Worm (Caenorhabditis elegans) whole organism, young adult: ENCODE measurements around the gene dhhc-5.

Experiments used
- C17E4.6 ChIP-seq: fragments of 200-800 bp; sonication (Bioruptor generic); IDR thresholded peaks from 2 replicates; pipeline ENCODE4 v1.3.6; 2022; ENCODE audit warnings: missing genetic modification reagents, missing genetic modification characterization, missing compliant biosample characterization
- F22D6.2 ChIP-seq: sonication (generic microtip); optimal IDR thresholded peaks from 2 replicates; lab custom pipeline; 2016; ENCODE audit warnings: mild to moderate bottlenecking, missing genetic modification characterization, missing compliant biosample characterization
- F23B12.7 ChIP-seq: sonication (generic microtip); optimal IDR thresholded peaks from 2 replicates; lab custom pipeline; 2017; ENCODE audit warnings: missing genetic modification characterization, mild to moderate bottlenecking, missing compliant biosample characterization, antibody characterized with exemption, moderate library complexity; ENCODE audit not compliant: insufficient read depth
- F55B11.4 ChIP-seq: sonication (generic microtip); optimal IDR thresholded peaks from 2 replicates; lab custom pipeline; 2016; ENCODE audit warnings: missing compliant biosample characterization, missing genetic modification characterization, borderline replicate concordance; ENCODE audit not compliant: insufficient read depth
- Y53F4B.3 ChIP-seq: fragments of 200-800 bp; sonication (Bioruptor generic); IDR thresholded peaks from 2 replicates; pipeline ENCODE4 v1.3.6; 2022; ENCODE audit warnings: missing genetic modification reagents, missing genetic modification characterization, missing compliant biosample characterization
- Y79H2A.3 ChIP-seq: fragments of 200-800 bp; sonication (Bioruptor generic); conservative IDR thresholded peaks from 2 replicates; pipeline ENCODE4 v1.3.6; 2022; ENCODE audit warnings: missing genetic modification reagents, missing genetic modification characterization, missing compliant biosample characterization
- ama-1 ChIP-seq, 3 experiments: fragments of 150-350 bp in 1 of 3; sonication (generic microtip) in 2 of 3; optimal IDR thresholded peaks; 2 replicates each; lab custom pipeline; 2014 to 2018; ENCODE audit warnings: missing biosample characterization in 2 of 3, missing genetic modification characterization in 2 of 3, missing genetic modification reagents in 2 of 3
- atf-7 ChIP-seq: sonication (generic microtip); optimal IDR thresholded peaks from 2 replicates; lab custom pipeline; 2017; ENCODE audit warnings: mild to moderate bottlenecking, missing genetic modification characterization, missing compliant biosample characterization
- bed-1 ChIP-seq: fragments of 200-800 bp; sonication (Bioruptor generic); IDR thresholded peaks from 2 replicates; pipeline ENCODE4 v1.3.6; 2022; ENCODE audit warnings: missing genetic modification reagents, missing genetic modification characterization, missing compliant biosample characterization
- cebp-2 ChIP-seq: fragments of 200-800 bp; sonication (Bioruptor generic); IDR thresholded peaks from 2 replicates; pipeline ENCODE4 v1.3.6; 2022; ENCODE audit warnings: missing genetic modification characterization, missing compliant biosample characterization
- ceh-40 ChIP-seq: fragments of 200-800 bp; sonication (Bioruptor generic); IDR thresholded peaks from 2 replicates; pipeline ENCODE4 v1.3.6; 2022; ENCODE audit warnings: missing genetic modification characterization, missing compliant biosample characterization
- die-1 ChIP-seq: sonication (generic microtip); optimal IDR thresholded peaks from 2 replicates; lab custom pipeline; 2016; ENCODE audit warnings: missing genotype, mild to moderate bottlenecking, missing genetic modification characterization, missing compliant biosample characterization
- efl-1 ChIP-seq: fragments of 150-350 bp; optimal IDR thresholded peaks from 2 replicates; lab custom pipeline; 2014; ENCODE audit warnings: missing biosample characterization, missing genetic modification reagents, missing genetic modification characterization
- ekl-4 ChIP-seq: fragments of 200-800 bp; sonication (Bioruptor generic); IDR thresholded peaks from 2 replicates; pipeline ENCODE4 v1.3.6; 2022; ENCODE audit warnings: missing genetic modification reagents, missing genetic modification characterization, missing compliant biosample characterization
- ets-4 ChIP-seq: fragments of 200-800 bp; sonication (Bioruptor generic); optimal IDR thresholded peaks from 2 replicates; lab custom pipeline; 2018; ENCODE audit warnings: mild to moderate bottlenecking, missing genetic modification characterization, missing compliant biosample characterization
- hlh-26 ChIP-seq: fragments of 200-800 bp; sonication (Bioruptor generic); conservative IDR thresholded peaks from 2 replicates; pipeline ENCODE4 v1.3.6; 2022; ENCODE audit warnings: missing genetic modification reagents, missing genetic modification characterization, missing compliant biosample characterization
- hsf-1 ChIP-seq: fragments of 200-800 bp; sonication (Bioruptor generic); IDR thresholded peaks from 2 replicates; pipeline ENCODE4 v1.3.6; 2022; ENCODE audit warnings: missing genetic modification reagents, missing genetic modification characterization, missing compliant biosample characterization
- lin-35 ChIP-seq, 3 experiments: fragments of 150-350 bp in 2 of 3; sonication (generic microtip) in 1 of 3; optimal IDR thresholded peaks; 2 replicates each; lab custom pipeline; 2014 to 2018; ENCODE audit warnings: missing biosample characterization in 3 of 3, missing genetic modification characterization in 3 of 3, missing genetic modification reagents in 3 of 3
- lir-1 ChIP-seq: fragments of 200-800 bp; sonication (Bioruptor generic); conservative IDR thresholded peaks from 2 replicates; pipeline ENCODE4 v1.3.6; 2022; ENCODE audit warnings: missing genetic modification reagents, missing genetic modification characterization, missing compliant biosample characterization
- lsy-27 ChIP-seq: sonication (generic microtip); optimal IDR thresholded peaks from 2 replicates; lab custom pipeline; 2017; ENCODE audit warnings: missing genetic modification characterization, mild to moderate bottlenecking, missing compliant biosample characterization, antibody characterized with exemption, missing genotype, borderline replicate concordance; ENCODE audit not compliant: insufficient read depth
- mel-28 ChIP-seq: sonication (generic microtip); optimal IDR thresholded peaks from 2 replicates; lab custom pipeline; 2016; ENCODE audit warnings: borderline replicate concordance, mild to moderate bottlenecking, missing genetic modification characterization, missing compliant biosample characterization
- mes-4 ChIP-seq: sonication (generic microtip); optimal IDR thresholded peaks from 2 replicates; lab custom pipeline; 2016; ENCODE audit warnings: missing genotype, missing genetic modification characterization, missing compliant biosample characterization
- nfyb-1 ChIP-seq: fragments of 200-800 bp; sonication (Bioruptor generic); IDR thresholded peaks from 2 replicates; pipeline ENCODE4 v1.3.6; 2022; ENCODE audit warnings: missing genetic modification reagents, missing genetic modification characterization, missing compliant biosample characterization
- nhr-179 ChIP-seq: sonication (generic microtip); optimal IDR thresholded peaks from 2 replicates; lab custom pipeline; 2016; ENCODE audit warnings: mild to moderate bottlenecking, missing genetic modification characterization, missing compliant biosample characterization
- nhr-90 ChIP-seq: sonication (generic microtip); optimal IDR thresholded peaks from 2 replicates; lab custom pipeline; 2016; ENCODE audit warnings: missing genotype, mild to moderate bottlenecking, missing genetic modification characterization, missing compliant biosample characterization
- repo-1 ChIP-seq: sonication (generic microtip); optimal IDR thresholded peaks from 2 replicates; lab custom pipeline; 2017; ENCODE audit warnings: mild to moderate bottlenecking, missing genetic modification characterization, missing compliant biosample characterization
- rpc-1 ChIP-seq, 2 experiments: fragments of 150-350 bp in 1 of 2; sonication (generic microtip) in 1 of 2; optimal IDR thresholded peaks; 2 replicates each; lab custom pipeline; 2014 to 2018; ENCODE audit warnings: missing biosample characterization in 1 of 2, missing genetic modification characterization in 1 of 2, missing genetic modification reagents in 1 of 2, missing genotype in 1 of 2
- snpc-3.4 ChIP-seq: sonication (generic microtip); optimal IDR thresholded peaks from 2 replicates; lab custom pipeline; 2017; ENCODE audit warnings: missing genetic modification characterization, mild to moderate bottlenecking, missing compliant biosample characterization, antibody characterized with exemption, moderate library complexity, missing genotype, missing genetic modification reagents
- sptf-2 ChIP-seq: fragments of 200-800 bp; sonication (Bioruptor generic); optimal IDR thresholded peaks from 2 replicates; lab custom pipeline; 2018; ENCODE audit warnings: mild to moderate bottlenecking, missing genetic modification characterization, missing compliant biosample characterization
- tbp1 ChIP-seq: fragments of 200-800 bp; sonication (Bioruptor generic); optimal IDR thresholded peaks from 2 replicates; lab custom pipeline; 2018; ENCODE audit warnings: mild to moderate bottlenecking, missing genetic modification characterization, missing compliant biosample characterization
- tbx-9 ChIP-seq: sonication (generic microtip); optimal IDR thresholded peaks from 2 replicates; lab custom pipeline; 2016; ENCODE audit warnings: borderline replicate concordance, missing genetic modification characterization, inconsistent platforms, missing compliant biosample characterization
- unc-62 ChIP-seq: fragments of 150-350 bp; optimal IDR thresholded peaks from 2 replicates; lab custom pipeline; 2014; ENCODE audit warnings: missing biosample characterization, missing genetic modification reagents, missing genetic modification characterization
- ztf-18 ChIP-seq: sonication (generic microtip); optimal IDR thresholded peaks from 2 replicates; lab custom pipeline; 2016; ENCODE audit warnings: missing genotype, mild to moderate bottlenecking, missing genetic modification characterization, missing compliant biosample characterization
- ztf-6 ChIP-seq: fragments of 200-800 bp; sonication (Bioruptor generic); IDR thresholded peaks from 2 replicates; pipeline ENCODE4 v1.3.6; 2022; ENCODE audit warnings: missing genetic modification reagents, missing genetic modification characterization, missing compliant biosample characterization

The dhhc-5 gene

DNA sequence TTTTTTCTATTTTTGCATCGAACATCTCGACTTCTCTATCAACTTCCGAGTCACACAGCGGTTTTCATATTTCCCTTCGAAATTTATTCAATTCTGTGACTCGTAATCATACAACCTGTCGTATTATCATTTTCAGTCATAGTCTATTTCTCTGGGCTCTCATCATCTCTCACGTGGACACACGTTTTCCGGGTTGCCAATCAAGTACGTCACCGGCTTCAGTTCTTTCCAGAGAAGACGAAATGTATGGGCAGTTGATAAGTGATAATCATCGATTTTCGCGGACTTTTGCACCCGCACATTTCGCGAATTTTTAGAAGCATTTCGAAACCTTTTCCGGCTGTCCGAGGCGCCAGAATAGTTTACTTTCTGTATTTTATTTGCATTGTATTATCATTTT, 1.4 kb upstream of the dhhc-5 start, which contains the start of gene srv-1 (continued):
- TF ChIP-seq mel-28 (tag; lab: Kevin White, UChicago) (no peak), F23B12.7 (tag; lab: Kevin White, UChicago) (no peak), ztf-6 (GFP tag; lab: Robert Waterston, UW) (no peak), hsf-1 (no peak), mes-4 (no peak), F55B11.4 (no peak), sptf-2 (GFP tag; lab: Kevin White, UChicago) (no peak), lir-1 (GFP tag; lab: Robert Waterston, UW) (0 out of 2 replicates have a peak, but pooled peaks have one; percentile 9), cebp-2 (GFP tag; lab: Robert Waterston, UW) (0 out of 2 replicates have a peak, but pooled peaks have one; percentile 31), nfyb-1 (GFP tag; lab: Robert Waterston, UW) (no peak), nhr-90 (tag; lab: Kevin White, UChicago) (peak; percentile 45)

DNA sequence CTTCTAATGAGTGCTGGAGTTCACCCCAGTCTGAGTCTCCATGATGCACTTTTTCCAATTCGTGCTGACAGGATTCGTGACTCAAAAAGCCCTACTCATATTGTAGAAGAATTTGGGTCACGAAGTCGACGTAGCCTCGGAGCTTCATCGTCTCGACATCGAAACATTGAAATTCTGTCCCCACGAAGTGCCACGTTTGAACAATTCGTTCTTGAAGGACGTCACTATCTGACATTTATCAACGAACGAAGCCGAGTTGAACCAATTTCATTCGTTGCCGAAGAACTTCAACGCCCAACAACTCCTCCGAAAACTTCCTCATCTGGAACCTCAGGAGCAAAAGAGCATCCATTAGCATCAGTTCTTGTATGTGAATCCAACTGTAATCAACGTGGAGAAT, 9.8 kb downstream of the dhhc-5 start:
- TF ChIP-seq F22D6.2 (tag; lab: Kevin White, UChicago) (no peak), bed-1 (no peak), snpc-3.4 (tag; lab: Kevin White, UChicago) (no peak), Y53F4B.3 (GFP tag; lab: Robert Waterston, UW) (no peak), nhr-90 (tag; lab: Kevin White, UChicago) (no peak), lin-35 (GFP tag; optimal IDR thresholded peaks at IDR 0.05; lab: Kevin White, UChicago) (no peak), ztf-18 (tag; lab: Kevin White, UChicago) (no peak), ekl-4 (GFP tag; lab: Robert Waterston, UW) (no peak), ama-1 (optimal IDR thresholded peaks at IDR 0.05; lab: Kevin White, UChicago) (no peak), ama-1 (GFP tag; optimal IDR thresholded peaks at IDR 0.05; lab: Kevin White, UChicago) (no peak), efl-1 (GFP tag; lab: Kevin White, UChicago) (no peak), lsy-27 (tag; lab: Kevin White, UChicago) (no peak), rpc-1 (optimal IDR thresholded peaks at IDR 0.05; lab: Kevin White, UChicago) (no peak), rpc-1 (tag; optimal IDR thresholded peaks at IDR 0.05; lab: Kevin White, UChicago) (no peak), repo-1 (tag; lab: Kevin White, UChicago) (no peak), cebp-2 (GFP tag; lab: Robert Waterston, UW) (no peak), C17E4.6 (GFP tag; lab: Robert Waterston, UW) (no peak), nhr-179 (tag; lab: Kevin White, UChicago) (no peak)

ce11 chrIII:6837320-6837719, 11.5 kb downstream of the dhhc-5 start:
- TF ChIP-seq ama-1 (optimal IDR thresholded peaks at IDR 0.05; lab: Kevin White, UChicago): no peak
- no peak for TF ChIP-seq ama-1 (GFP tag; optimal IDR thresholded peaks at IDR 0.05; lab: Kevin White, UChicago)
- no peak for TF ChIP-seq unc-62
- no peak for TF ChIP-seq ets-4 (GFP tag; lab: Kevin White, UChicago)
- no peak for TF ChIP-seq mel-28 (tag; lab: Kevin White, UChicago)
- no peak for TF ChIP-seq hlh-26 (GFP tag; lab: Robert Waterston, UW)
- TF ChIP-seq bed-1: no peak
- TF ChIP-seq atf-7 (tag; lab: Kevin White, UChicago): no peak
- no peak for TF ChIP-seq lin-35 (GFP tag; optimal IDR thresholded peaks at IDR 0.05; lab: Kevin White, UChicago)
- TF ChIP-seq tbp1 (GFP tag; lab: Kevin White, UChicago): no peak
- no peak for TF ChIP-seq ceh-40 (GFP tag; lab: Robert Waterston, UW)
- no peak for TF ChIP-seq sptf-2 (GFP tag; lab: Kevin White, UChicago)
- no peak for TF ChIP-seq tbx-9
- no peak for TF ChIP-seq Y79H2A.3 (GFP tag; lab: Robert Waterston, UW)
- no peak for TF ChIP-seq die-1 (tag; lab: Kevin White, UChicago)
